Worm (Caenorhabditis elegans) whole organism, L4 larva: ENCODE results near the gene srw-32.

Source experiments
- R02D3.7 ChIP-seq: fragments of 150-350 bp; sonication (generic microtip); optimal IDR thresholded peaks from 3 replicates; lab custom pipeline; 2014; ENCODE audit warnings: missing biosample characterization, missing genetic modification characterization
- attf-4 ChIP-seq: sonication (generic microtip); optimal IDR thresholded peaks from 3 replicates; lab custom pipeline; 2017; ENCODE audit warnings: missing biosample characterization, missing genetic modification characterization
- hif-1 ChIP-seq, 2 experiments: sonication (generic microtip); optimal IDR thresholded peaks; 2 replicates each; lab custom pipeline; 2016 to 2017; ENCODE audit warnings: missing compliant biosample characterization in 2 of 2, missing genetic modification characterization in 2 of 2, missing genetic modification reagents in 2 of 2, missing genotype in 2 of 2, mild to moderate bottlenecking in 1 of 2
- mep-1 ChIP-seq: fragments of 150-350 bp; sonication (generic microtip); optimal IDR thresholded peaks from 3 replicates; lab custom pipeline; 2014; ENCODE audit warnings: missing biosample characterization, missing genetic modification characterization
- nhr-102 ChIP-seq: sonication (generic microtip); optimal IDR thresholded peaks from 2 replicates; lab custom pipeline; 2016; ENCODE audit warnings: mild to moderate bottlenecking, missing genetic modification characterization, moderate library complexity, missing compliant biosample characterization
- nhr-11 ChIP-seq: fragments of 150-350 bp; optimal IDR thresholded peaks from 2 replicates; lab custom pipeline; 2014; ENCODE audit warnings: missing biosample characterization, missing genetic modification characterization
- nhr-6 ChIP-seq: fragments of 150-350 bp; optimal IDR thresholded peaks from 2 replicates; lab custom pipeline; 2014; ENCODE audit warnings: missing biosample characterization, missing genetic modification characterization
- unc-39 ChIP-seq: sonication (generic microtip); optimal IDR thresholded peaks from 2 replicates; lab custom pipeline; 2017; ENCODE audit warnings: missing biosample characterization, missing genetic modification characterization
- unc-62 ChIP-seq, 3 experiments: fragments of 150-350 bp in 1 of 3; sonication (generic microtip); optimal IDR thresholded peaks in 2 of 3; peaks in 1 of 3; 1 replicate in 1 of 3; 2 replicates in 2 of 3; lab custom pipeline; 2014 to 2017; ENCODE audit warnings: missing biosample characterization in 3 of 3, missing genetic modification characterization in 3 of 3, missing genetic modification reagents in 3 of 3, missing genotype in 1 of 3
- zag-1 ChIP-seq: fragments of 150-350 bp; optimal IDR thresholded peaks from 2 replicates; lab custom pipeline; 2014; ENCODE audit warnings: missing biosample characterization, missing genetic modification characterization

ce11 chrV:17493732-17494131 is 14.9 kb upstream of the srw-32 start, which contains the start of gene fbxa-102:
- TF ChIP-seq unc-39 (tag; lab: Kevin White, UChicago) (no peak), R02D3.7 (tag; lab: Kevin White, UChicago) (no peak), attf-4 (tag; lab: Kevin White, UChicago) (no peak), nhr-11 (tag; lab: Kevin White, UChicago) (no peak), nhr-102 (tag; lab: Kevin White, UChicago) (no peak), zag-1 (tag; lab: Kevin White, UChicago) (no peak), hif-1 (tag; optimal IDR thresholded peaks at IDR 0.05; lab: Kevin White, UChicago) (no peak), unc-62 (GFP tag; optimal IDR thresholded peaks at IDR 0.05 in 1 of 2; lab: Kevin White, UChicago) (no peak), unc-62 (tag; optimal IDR thresholded peaks at IDR 0.05; lab: Kevin White, UChicago) (no peak), nhr-6 (tag; lab: Kevin White, UChicago) (no peak), mep-1 (tag; lab: Kevin White, UChicago) (no peak)
